Fruit fly (Drosophila melanogaster) whole organism, embryonic: Measurements from ENCODE around the gene CG44261.

Experiments used
- ATbp ChIP-seq: fragments of 200-800 bp; sonication (Bioruptor generic); optimal IDR thresholded peaks from 2 replicates; lab custom pipeline; 2017; ENCODE audit warnings: missing biosample characterization, mild to moderate bottlenecking, missing genetic modification characterization, missing genetic modification reagents
- B-H1 ChIP-seq: fragments of 200-800 bp; sonication (Bioruptor generic); IDR thresholded peaks from 3 replicates; pipeline ENCODE4 v1.3.6; 2022; ENCODE audit warnings: missing biosample characterization, missing genetic modification characterization
- B-H2 ChIP-seq: fragments of 200-800 bp; sonication (Bioruptor generic); optimal IDR thresholded peaks from 2 replicates; lab custom pipeline; 2018; ENCODE audit warnings: missing biosample characterization, mild to moderate bottlenecking, missing genetic modification characterization
- BtbVII ChIP-seq: fragments of 200-800 bp; sonication (Bioruptor generic); optimal IDR thresholded peaks from 3 replicates; lab custom pipeline; 2017; ENCODE audit warnings: missing biosample characterization, mild to moderate bottlenecking, missing genetic modification characterization
- CG11398 ChIP-seq: fragments of 200-800 bp; sonication (Bioruptor generic); optimal IDR thresholded peaks from 2 replicates; lab custom pipeline; 2016; ENCODE audit warnings: missing biosample characterization, missing genetic modification characterization
- CG11696 ChIP-seq: fragments of 200-800 bp; sonication (Bioruptor generic); IDR thresholded peaks from 2 replicates; pipeline ENCODE4 v1.3.6; 2022; ENCODE audit warnings: missing biosample characterization, missing genetic modification characterization
- CG12942 ChIP-seq: fragments of 200-800 bp; sonication (Bioruptor generic); optimal IDR thresholded peaks from 3 replicates; lab custom pipeline; 2016; ENCODE audit warnings: missing biosample characterization, missing genetic modification characterization
- CG14667 ChIP-seq: fragments of 200-800 bp; sonication (Bioruptor generic); IDR thresholded peaks from 2 replicates; pipeline ENCODE4 v1.3.6; 2022; ENCODE audit warnings: missing biosample characterization, missing genetic modification characterization
- CG14860 ChIP-seq: fragments of 200-800 bp; sonication (Bioruptor generic); IDR thresholded peaks from 3 replicates; pipeline ENCODE4 v1.3.6; 2022; ENCODE audit warnings: missing biosample characterization, missing genetic modification characterization; ENCODE audit not compliant: partially characterized antibody
- CG17612 ChIP-seq: fragments of 200-800 bp; sonication (Bioruptor generic); IDR thresholded peaks from 2 replicates; pipeline ENCODE4 v1.3.6; 2022; ENCODE audit warnings: missing biosample characterization, missing genetic modification characterization
- CG30020 ChIP-seq: fragments of 200-800 bp; optimal IDR thresholded peaks from 2 replicates; lab custom pipeline; 2019; ENCODE audit warnings: missing biosample characterization, mild to moderate bottlenecking, missing genetic modification characterization, moderate library complexity
- CG32772 ChIP-seq: fragments of 200-800 bp; sonication (Bioruptor generic); IDR thresholded peaks from 2 replicates; pipeline ENCODE4 v1.3.6; 2022; ENCODE audit warnings: missing biosample characterization, missing genetic modification characterization
- CG3281 ChIP-seq: fragments of 200-800 bp; sonication (Bioruptor generic); optimal IDR thresholded peaks from 3 replicates; lab custom pipeline; 2017; ENCODE audit warnings: missing biosample characterization, mild to moderate bottlenecking, missing genetic modification characterization
- CG4854 ChIP-seq: fragments of 200-800 bp; sonication (Bioruptor generic); optimal IDR thresholded peaks from 2 replicates; lab custom pipeline; 2016; ENCODE audit warnings: missing biosample characterization, missing genetic modification characterization, inconsistent platforms
- CG6175 ChIP-seq: fragments of 200-800 bp; sonication (Bioruptor generic); IDR thresholded peaks from 3 replicates; pipeline ENCODE4 v1.3.6; 2022; ENCODE audit warnings: missing biosample characterization, missing genetic modification characterization
- CG9727 ChIP-seq: fragments of 200-800 bp; sonication (Bioruptor generic); optimal IDR thresholded peaks from 3 replicates; lab custom pipeline; 2017; ENCODE audit warnings: missing biosample characterization, mild to moderate bottlenecking, missing genetic modification characterization
- CG9932 ChIP-seq: fragments of 200-800 bp; sonication (Bioruptor generic); IDR thresholded peaks from 2 replicates; pipeline ENCODE4 v1.3.6; 2022; ENCODE audit warnings: missing biosample characterization, missing genetic modification characterization
- CkIIα-i1 ChIP-seq: fragments of 200-800 bp; sonication (Bioruptor generic); IDR thresholded peaks from 2 replicates; pipeline ENCODE4 v1.3.6; 2022; ENCODE audit warnings: missing biosample characterization, missing genetic modification characterization
- CrebB ChIP-seq: fragments of 200-800 bp; sonication (Bioruptor generic); optimal IDR thresholded peaks from 3 replicates; lab custom pipeline; 2018; ENCODE audit warnings: missing biosample characterization, mild to moderate bottlenecking, missing genetic modification characterization
- D ChIP-seq, 2 experiments: fragments of 200-800 bp in 1 of 2; fragments of >200 bp in 1 of 2; sonication (Bioruptor generic) in 1 of 2; optimal IDR thresholded peaks; 2 replicates in 1 of 2; 3 replicates in 1 of 2; lab custom pipeline; 2017; ENCODE audit warnings: mild to moderate bottlenecking in 1 of 2, missing biosample characterization in 1 of 2, missing genetic modification characterization in 1 of 2, missing genetic modification reagents in 1 of 2
- Dek ChIP-seq: fragments of 200-800 bp; sonication (Bioruptor generic); optimal IDR thresholded peaks from 3 replicates; lab custom pipeline; 2019; ENCODE audit warnings: missing biosample characterization, mild to moderate bottlenecking, missing genetic modification characterization, moderate library complexity
- ERR ChIP-seq: fragments of 200-800 bp; sonication (Bioruptor generic); optimal IDR thresholded peaks from 2 replicates; lab custom pipeline; 2016; ENCODE audit warnings: missing biosample characterization, missing genetic modification characterization
- H15 ChIP-seq: fragments of 200-800 bp; sonication (Bioruptor generic); IDR thresholded peaks from 3 replicates; pipeline ENCODE4 v1.3.6; 2022; ENCODE audit warnings: missing biosample characterization, missing genetic modification characterization
- H2.0 ChIP-seq: fragments of 200-800 bp; sonication (Bioruptor generic); IDR thresholded peaks from 2 replicates; pipeline ENCODE4 v1.3.6; 2022; ENCODE audit warnings: missing biosample characterization, missing genetic modification characterization
- Hand ChIP-seq: fragments of 200-800 bp; sonication (Bioruptor generic); optimal IDR thresholded peaks from 2 replicates; lab custom pipeline; 2017; ENCODE audit warnings: mild to moderate bottlenecking, missing biosample characterization, missing genetic modification reagents, missing genetic modification characterization
- Hsf ChIP-seq: fragments of 200-800 bp; sonication (Bioruptor generic); optimal IDR thresholded peaks from 3 replicates; lab custom pipeline; 2016; ENCODE audit warnings: missing biosample characterization, missing genetic modification characterization
- Mes4 ChIP-seq: fragments of 200-800 bp; sonication (Bioruptor generic); optimal IDR thresholded peaks from 2 replicates; lab custom pipeline; 2016; ENCODE audit warnings: missing biosample characterization, missing genetic modification characterization
- Mrtf ChIP-seq: fragments of 200-800 bp; sonication (Bioruptor generic); IDR thresholded peaks from 3 replicates; pipeline ENCODE4 v1.3.6; 2022; ENCODE audit warnings: missing biosample characterization, missing genetic modification characterization
- Opbp ChIP-seq: fragments of 200-800 bp; sonication (Bioruptor generic); IDR thresholded peaks from 3 replicates; pipeline ENCODE4 v1.3.6; 2022; ENCODE audit warnings: missing biosample characterization, missing genetic modification characterization; ENCODE audit not compliant: partially characterized antibody
- PHDP ChIP-seq: fragments of 200-800 bp; sonication (Bioruptor generic); optimal IDR thresholded peaks from 3 replicates; lab custom pipeline; 2018; ENCODE audit warnings: missing biosample characterization, mild to moderate bottlenecking, missing genetic modification characterization, moderate library complexity
- Ptx1 ChIP-seq: fragments of 200-800 bp; sonication (Bioruptor generic); IDR thresholded peaks from 2 replicates; pipeline ENCODE4 v1.3.6; 2022; ENCODE audit warnings: missing biosample characterization, missing genetic modification characterization
- TFAM ChIP-seq: fragments of 200-800 bp; sonication (Bioruptor generic); optimal IDR thresholded peaks from 2 replicates; lab custom pipeline; 2017; ENCODE audit warnings: missing biosample characterization, missing genetic modification characterization, inconsistent platforms
- ap ChIP-seq: fragments of 200-800 bp; sonication (Bioruptor generic); IDR thresholded peaks from 2 replicates; pipeline ENCODE4 v1.3.6; 2022; ENCODE audit warnings: missing biosample characterization, missing genetic modification characterization
- dmrt99B ChIP-seq: fragments of 200-800 bp; sonication (Bioruptor generic); optimal IDR thresholded peaks from 2 replicates; lab custom pipeline; 2018; ENCODE audit warnings: missing biosample characterization, mild to moderate bottlenecking, missing genetic modification characterization, moderate library complexity
- eve ChIP-seq, 2 experiments: fragments of >200 bp; optimal IDR thresholded peaks; 2 replicates each; lab custom pipeline; 2017; ENCODE audit warnings: missing biosample characterization in 2 of 2, missing genetic modification characterization in 2 of 2
- exex ChIP-seq: fragments of 200-800 bp; sonication (Bioruptor generic); optimal IDR thresholded peaks from 4 replicates; lab custom pipeline; 2018; ENCODE audit warnings: missing biosample characterization, mild to moderate bottlenecking, missing genetic modification characterization, moderate library complexity
- gce ChIP-seq: fragments of 200-800 bp; sonication (Bioruptor generic); IDR thresholded peaks from 3 replicates; pipeline ENCODE4 v1.3.6; 2022; ENCODE audit warnings: missing biosample characterization, missing genetic modification characterization
- gcm2 ChIP-seq: fragments of 200-800 bp; sonication (Bioruptor generic); optimal IDR thresholded peaks from 2 replicates; lab custom pipeline; 2016; ENCODE audit warnings: missing biosample characterization, missing genetic modification characterization
- inv ChIP-seq: fragments of 200-800 bp; sonication (Bioruptor generic); IDR thresholded peaks from 2 replicates; pipeline ENCODE4 v1.3.6; 2022; ENCODE audit warnings: missing biosample characterization, missing genetic modification characterization; ENCODE audit not compliant: partially characterized antibody
- jigr1 ChIP-seq: fragments of 200-800 bp; sonication (Bioruptor generic); IDR thresholded peaks from 3 replicates; pipeline ENCODE4 v1.3.6; 2022; ENCODE audit warnings: missing biosample characterization, missing genetic modification characterization
- nerfin-2 ChIP-seq: fragments of 200-800 bp; sonication (Bioruptor generic); IDR thresholded peaks from 2 replicates; pipeline ENCODE4 v1.3.6; 2022; ENCODE audit warnings: missing biosample characterization, missing genetic modification characterization; ENCODE audit not compliant: partially characterized antibody
- onecut ChIP-seq: fragments of 200-800 bp; sonication (Bioruptor generic); IDR thresholded peaks from 2 replicates; pipeline ENCODE4 v1.3.6; 2022; ENCODE audit warnings: missing biosample characterization, missing genetic modification characterization
- pho ChIP-seq: fragments of 200-800 bp; sonication (Bioruptor generic); optimal IDR thresholded peaks from 2 replicates; lab custom pipeline; 2016; ENCODE audit warnings: missing biosample characterization, missing genetic modification characterization
- pita ChIP-seq: fragments of 200-800 bp; sonication (Bioruptor generic); optimal IDR thresholded peaks from 2 replicates; lab custom pipeline; 2017; ENCODE audit warnings: missing biosample characterization, mild to moderate bottlenecking, missing genetic modification characterization
- prd ChIP-seq, 3 experiments: fragments of >200 bp in 2 of 3; fragments of 200-800 bp in 1 of 3; sonication (Bioruptor generic) in 1 of 3; optimal IDR thresholded peaks in 2 of 3; IDR thresholded peaks in 1 of 3; 2 replicates in 2 of 3; 3 replicates in 1 of 3; pipeline versions ENCODE4 v1.3.6 to Lab custom; 2017 to 2022; ENCODE audit warnings: missing biosample characterization in 1 of 3, missing genetic modification characterization in 1 of 3
- sisA ChIP-seq: fragments of 200-800 bp; sonication (Bioruptor generic); IDR thresholded peaks from 2 replicates; pipeline ENCODE4 v1.3.6; 2022; ENCODE audit warnings: missing biosample characterization, missing genetic modification characterization
- slbo ChIP-seq: fragments of 200-800 bp; sonication (Bioruptor generic); IDR thresholded peaks from 2 replicates; pipeline ENCODE4 v1.3.6; 2022; ENCODE audit warnings: missing biosample characterization, missing genetic modification characterization
- sob ChIP-seq: fragments of 200-800 bp; sonication (Bioruptor generic); IDR thresholded peaks from 2 replicates; pipeline ENCODE4 v1.3.6; 2022; ENCODE audit warnings: missing biosample characterization, missing genetic modification characterization
- trem ChIP-seq: fragments of 200-800 bp; optimal IDR thresholded peaks from 3 replicates; lab custom pipeline; 2019; ENCODE audit warnings: missing biosample characterization, mild to moderate bottlenecking, missing genetic modification characterization, moderate library complexity
- tx ChIP-seq: fragments of 200-800 bp; sonication (Bioruptor generic); optimal IDR thresholded peaks from 2 replicates; lab custom pipeline; 2016; ENCODE audit warnings: missing biosample characterization, missing genetic modification characterization

CG44261 gene

DNA sequence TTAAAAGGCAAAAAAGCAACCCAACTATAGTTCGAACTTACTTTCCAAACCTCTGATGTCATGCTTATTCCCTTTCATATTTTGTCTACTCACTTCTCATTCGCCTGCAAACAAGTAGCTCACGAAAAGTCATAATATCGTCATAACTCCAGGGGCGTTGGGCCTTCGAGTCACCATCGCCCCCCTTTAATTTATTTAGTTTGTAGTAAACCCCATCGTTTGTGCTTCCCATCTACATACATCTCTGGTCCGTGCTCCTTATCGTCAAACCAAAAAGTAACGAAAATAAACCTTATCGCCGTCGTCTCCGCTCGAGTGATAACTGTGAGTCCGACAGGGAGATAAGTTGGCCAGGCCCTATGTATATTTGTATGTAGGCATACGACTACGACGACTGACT, 21.0 kb upstream of the CG44261 start (continued):
- TF ChIP-seq D (optimal IDR thresholded peaks at IDR 0.05; lab: Kevin White, UChicago) (no peak), D (GFP tag; optimal IDR thresholded peaks at IDR 0.05; lab: Kevin White, UChicago) (no peak), Ptx1 (GFP tag; lab: Robert Waterston, UW) (no peak), Mes4 (no peak), TFAM (GFP tag; lab: Kevin White, UChicago) (no peak), CG14860 (GFP tag; lab: Robert Waterston, UW) (no peak), ERR (GFP tag; lab: Kevin White, UChicago) (peak; percentile 72), CrebB (tag; lab: Kevin White, UChicago) (peak; percentile 64), CG9932 (GFP tag; lab: Robert Waterston, UW) (peak; percentile 86), tx (GFP tag; lab: Kevin White, UChicago) (peak; percentile 29), sisA (GFP tag; lab: Robert Waterston, UW) (peak; percentile 50; the same call in 1 of the 2 replicates), pita (no peak), dmrt99B (tag; lab: Kevin White, UChicago) (peak; percentile 71), CG9727 (GFP tag; lab: Kevin White, UChicago) (peak; percentile 41), CG30020 (tag; lab: Kevin White, UChicago) (no peak), CG11696 (GFP tag; lab: Robert Waterston, UW) (no peak), gcm2 (GFP tag; lab: Kevin White, UChicago) (no peak), Hand (GFP tag; lab: Kevin White, UChicago) (peak; percentile 76), nerfin-2 (GFP tag; lab: Robert Waterston, UW) (no peak), CG14667 (GFP tag; lab: Robert Waterston, UW) (no peak), CG11398 (peak; percentile 32), PHDP (tag; lab: Kevin White, UChicago) (peak; percentile 73), inv (GFP tag; lab: Robert Waterston, UW) (no peak), Dek (tag; lab: Kevin White, UChicago) (peak; percentile 68), CkIIα-i1 (GFP tag; lab: Robert Waterston, UW) (no peak), Mrtf (GFP tag; lab: Robert Waterston, UW) (no peak), eve (GFP tag; optimal IDR thresholded peaks at IDR 0.05; lab: Kevin White, UChicago) (peak in 1 of 2 experiments; percentile 84), CG4854 (GFP tag; lab: Kevin White, UChicago) (peak; percentile 36), ap (GFP tag; lab: Robert Waterston, UW) (no peak), slbo (peak; percentile 86), CG6175 (GFP tag; lab: Robert Waterston, UW) (0 out of 3 replicates have a peak, but pooled peaks have one; percentile 34), trem (no peak), prd (optimal IDR thresholded peaks at IDR 0.05; lab: Kevin White, UChicago) (no peak), prd (GFP tag; IDR thresholded peaks at IDR 0.05; lab: Robert Waterston, UW) (peak; percentile 54; the same call in 2 of the 3 replicates), H15 (GFP tag; lab: Robert Waterston, UW) (no peak), B-H2 (GFP tag; lab: Kevin White, UChicago) (peak; percentile 63), B-H1 (no peak; the same call in 2 of the 3 replicates), Opbp (GFP tag; lab: Robert Waterston, UW) (no peak), ATbp (GFP tag; lab: Kevin White, UChicago) (peak; percentile 45), sob (GFP tag; lab: Robert Waterston, UW) (peak; percentile 77), Hsf (peak; percentile 44), CG32772 (GFP tag; lab: Robert Waterston, UW) (0 out of 2 replicates have a peak, but pooled peaks have one; percentile 34), CG3281 (GFP tag; lab: Kevin White, UChicago) (peak; percentile 64), CG12942 (GFP tag; lab: Kevin White, UChicago) (peak; percentile 24), gce (no peak), onecut (GFP tag; lab: Robert Waterston, UW) (peak; percentile 74), H2.0 (GFP tag; lab: Robert Waterston, UW) (peak; percentile 61; the same call in 1 of the 2 replicates), CG17612 (no peak), exex (tag; lab: Kevin White, UChicago) (peak; percentile 81), BtbVII (GFP tag; lab: Kevin White, UChicago) (peak; percentile 79), pho (GFP tag; lab: Kevin White, UChicago) (peak; percentile 66), jigr1 (no peak)
